Worm (Caenorhabditis elegans) whole organism, late embryonic: ENCODE results near the gene vha-18.

Source experiments
- C08G9.2 ChIP-seq: sonication (generic microtip); optimal IDR thresholded peaks from 2 replicates; lab custom pipeline; 2016; ENCODE audit warnings: mild to moderate bottlenecking, missing genetic modification characterization, moderate library complexity, missing compliant biosample characterization
- C38D4.7 ChIP-seq: fragments of 200-800 bp; sonication (Bioruptor generic); optimal IDR thresholded peaks from 2 replicates; lab custom pipeline; 2018; ENCODE audit warnings: mild to moderate bottlenecking, missing genetic modification characterization, moderate library complexity, missing compliant biosample characterization
- T23F11.4 ChIP-seq: fragments of 200-800 bp; sonication (Bioruptor generic); optimal IDR thresholded peaks from 2 replicates; lab custom pipeline; 2018; ENCODE audit warnings: mild to moderate bottlenecking, missing genetic modification characterization, missing compliant biosample characterization
- Y22D7AL.16 ChIP-seq: sonication (generic microtip); optimal IDR thresholded peaks from 2 replicates; lab custom pipeline; 2016; ENCODE audit warnings: missing genetic modification characterization, missing compliant biosample characterization
- ahr-1 ChIP-seq: sonication (generic microtip); optimal IDR thresholded peaks from 2 replicates; lab custom pipeline; 2016; ENCODE audit warnings: missing genetic modification characterization, missing compliant biosample characterization
- ceh-19 ChIP-seq: fragments of 200-800 bp; sonication (Bioruptor generic); optimal IDR thresholded peaks from 2 replicates; lab custom pipeline; 2018; ENCODE audit warnings: mild to moderate bottlenecking, missing genetic modification characterization, missing compliant biosample characterization
- ceh-2 ChIP-seq: sonication (generic microtip); optimal IDR thresholded peaks from 2 replicates; lab custom pipeline; 2016; ENCODE audit warnings: missing genotype, missing genetic modification characterization, missing compliant biosample characterization
- ceh-24 ChIP-seq: sonication (generic microtip); optimal IDR thresholded peaks from 2 replicates; lab custom pipeline; 2016; ENCODE audit warnings: mild to moderate bottlenecking, missing genetic modification characterization, missing compliant biosample characterization
- ceh-30 ChIP-seq: fragments of 150-350 bp; optimal IDR thresholded peaks from 2 replicates; lab custom pipeline; 2014; ENCODE audit warnings: missing biosample characterization, missing genetic modification characterization
- ceh-31 ChIP-seq: sonication (generic microtip); optimal IDR thresholded peaks from 2 replicates; lab custom pipeline; 2016; ENCODE audit warnings: missing genetic modification characterization, missing compliant biosample characterization
- ceh-34 ChIP-seq: sonication (generic microtip); optimal IDR thresholded peaks from 2 replicates; lab custom pipeline; 2016; ENCODE audit warnings: mild to moderate bottlenecking, missing genetic modification characterization, missing compliant biosample characterization
- ceh-45 ChIP-seq: fragments of 200-800 bp; sonication (Bioruptor generic); IDR thresholded peaks from 2 replicates; pipeline ENCODE4 v1.3.6; 2022; ENCODE audit warnings: missing genetic modification reagents, missing genetic modification characterization, missing compliant biosample characterization
- ceh-48 ChIP-seq: sonication (generic microtip); optimal IDR thresholded peaks from 2 replicates; lab custom pipeline; 2016; ENCODE audit warnings: missing genetic modification characterization, inconsistent platforms, missing compliant biosample characterization
- dmd-4 ChIP-seq: sonication (generic microtip); optimal IDR thresholded peaks from 2 replicates; lab custom pipeline; 2016; ENCODE audit warnings: borderline replicate concordance, missing genetic modification characterization, missing compliant biosample characterization
- dve-1 ChIP-seq: sonication (generic microtip); optimal IDR thresholded peaks from 2 replicates; lab custom pipeline; 2017; ENCODE audit warnings: antibody characterized with exemption, mild to moderate bottlenecking, missing genetic modification characterization, missing compliant biosample characterization
- eyg-1 ChIP-seq: sonication (generic microtip); optimal IDR thresholded peaks from 2 replicates; lab custom pipeline; 2016; ENCODE audit warnings: missing genotype, missing genetic modification characterization, missing compliant biosample characterization
- fax-1 ChIP-seq: sonication (generic microtip); optimal IDR thresholded peaks from 2 replicates; lab custom pipeline; 2016; ENCODE audit warnings: missing genotype, missing genetic modification characterization, missing compliant biosample characterization
- fkh-10 ChIP-seq: fragments of 150-350 bp; optimal IDR thresholded peaks from 2 replicates; lab custom pipeline; 2014; ENCODE audit warnings: missing biosample characterization, missing genetic modification reagents, missing genetic modification characterization
- gmeb-2 ChIP-seq: sonication (generic microtip); optimal IDR thresholded peaks from 2 replicates; lab custom pipeline; 2016; ENCODE audit warnings: missing genetic modification characterization, inconsistent platforms, missing compliant biosample characterization
- hlh-15 ChIP-seq: sonication (generic microtip); optimal IDR thresholded peaks from 2 replicates; lab custom pipeline; 2016; ENCODE audit warnings: missing genetic modification characterization, missing compliant biosample characterization
- hlh-30 ChIP-seq: sonication (generic microtip); optimal IDR thresholded peaks from 2 replicates; lab custom pipeline; 2017; ENCODE audit warnings: antibody characterized with exemption, missing genetic modification characterization, missing compliant biosample characterization; ENCODE audit not compliant: insufficient read depth
- hlh-6 ChIP-seq: sonication (generic microtip); optimal IDR thresholded peaks from 2 replicates; lab custom pipeline; 2016; ENCODE audit warnings: missing genotype, missing genetic modification characterization, missing compliant biosample characterization
- hlh-8 ChIP-seq: sonication (generic microtip); optimal IDR thresholded peaks from 2 replicates; lab custom pipeline; 2016; ENCODE audit warnings: missing genotype, missing genetic modification characterization, missing compliant biosample characterization
- madf-2 ChIP-seq: sonication (generic microtip); optimal IDR thresholded peaks from 2 replicates; lab custom pipeline; 2017; ENCODE audit warnings: missing genetic modification characterization, missing compliant biosample characterization
- mec-3 ChIP-seq: sonication (generic microtip); optimal IDR thresholded peaks from 2 replicates; lab custom pipeline; 2016; ENCODE audit warnings: borderline replicate concordance, missing genetic modification characterization, missing compliant biosample characterization
- nhr-11 ChIP-seq: fragments of 150-350 bp; optimal IDR thresholded peaks from 2 replicates; lab custom pipeline; 2014; ENCODE audit warnings: missing biosample characterization, missing genetic modification characterization
- npax-4 ChIP-seq: sonication (generic microtip); optimal IDR thresholded peaks from 2 replicates; lab custom pipeline; 2016; ENCODE audit warnings: missing genetic modification characterization, missing compliant biosample characterization
- odd-2 ChIP-seq: sonication (generic microtip); optimal IDR thresholded peaks from 2 replicates; lab custom pipeline; 2017; ENCODE audit warnings: antibody characterized with exemption, mild to moderate bottlenecking, missing genetic modification characterization, missing compliant biosample characterization
- pag-3 ChIP-seq: sonication (generic microtip); optimal IDR thresholded peaks from 2 replicates; lab custom pipeline; 2016; ENCODE audit warnings: missing compliant biosample characterization, missing genetic modification characterization, borderline replicate concordance
- pax-1 ChIP-seq: fragments of 150-350 bp; optimal IDR thresholded peaks from 2 replicates; lab custom pipeline; 2014; ENCODE audit warnings: missing biosample characterization, missing genetic modification characterization
- pha-2 ChIP-seq: sonication (generic microtip); optimal IDR thresholded peaks from 2 replicates; lab custom pipeline; 2017; ENCODE audit warnings: mild to moderate bottlenecking, missing genetic modification characterization, missing compliant biosample characterization
- ref-2 ChIP-seq: sonication (generic microtip); optimal IDR thresholded peaks from 2 replicates; lab custom pipeline; 2016; ENCODE audit warnings: missing genetic modification characterization, missing compliant biosample characterization
- rnt-1 ChIP-seq: sonication (generic microtip); optimal IDR thresholded peaks from 2 replicates; lab custom pipeline; 2016; ENCODE audit warnings: missing genetic modification characterization, missing compliant biosample characterization
- sdc-2 ChIP-seq: sonication (generic microtip); optimal IDR thresholded peaks from 2 replicates; lab custom pipeline; 2016; ENCODE audit warnings: missing genotype, missing genetic modification characterization, missing compliant biosample characterization
- sox-2 ChIP-seq: fragments of 200-800 bp; sonication (Bioruptor generic); IDR thresholded peaks from 2 replicates; pipeline ENCODE4 v1.3.6; 2022; ENCODE audit warnings: missing genetic modification reagents, missing genetic modification characterization, missing compliant biosample characterization
- sox-4 ChIP-seq: sonication (generic microtip); optimal IDR thresholded peaks from 2 replicates; lab custom pipeline; 2017; ENCODE audit warnings: mild to moderate bottlenecking, missing genetic modification characterization, inconsistent platforms, missing compliant biosample characterization
- tbx-7 ChIP-seq: sonication (generic microtip); optimal IDR thresholded peaks from 2 replicates; lab custom pipeline; 2016; ENCODE audit warnings: missing genotype, missing genetic modification characterization, missing compliant biosample characterization
- ttx-3 ChIP-seq: sonication (generic microtip); optimal IDR thresholded peaks from 2 replicates; lab custom pipeline; 2016; ENCODE audit warnings: missing genetic modification reagents, missing genetic modification characterization, missing compliant biosample characterization
- unc-3 ChIP-seq, 2 experiments: fragments of 200-800 bp in 1 of 2; sonication (Bioruptor generic) in 1 of 2; sonication (generic microtip) in 1 of 2; conservative IDR thresholded peaks in 1 of 2; optimal IDR thresholded peaks in 1 of 2; 2 replicates each; pipeline versions ENCODE4 v1.3.6 to Lab custom; 2016 to 2022; ENCODE audit warnings: missing compliant biosample characterization in 2 of 2, missing genetic modification characterization in 2 of 2, missing genetic modification reagents in 1 of 2
- unc-55 ChIP-seq: sonication (generic microtip); optimal IDR thresholded peaks from 2 replicates; lab custom pipeline; 2017; ENCODE audit warnings: missing biosample characterization, missing genetic modification reagents, missing genetic modification characterization
- zip-5 ChIP-seq: sonication (generic microtip); optimal IDR thresholded peaks from 2 replicates; lab custom pipeline; 2016; ENCODE audit warnings: missing genetic modification characterization, missing compliant biosample characterization

Gene vha-18

ce11 chrV:8426741-8427457 is 13.6 kb upstream of the vha-18 start:
- TF ChIP-seq hlh-8: no peak
- TF ChIP-seq fax-1 (tag; lab: Kevin White, UChicago): no peak
- no peak for TF ChIP-seq ceh-24 (tag; lab: Kevin White, UChicago)
- TF ChIP-seq T23F11.4 (GFP tag; lab: Kevin White, UChicago): no peak
- no peak for TF ChIP-seq sdc-2
- TF ChIP-seq ceh-30 (tag; lab: Kevin White, UChicago): no peak
- no peak for TF ChIP-seq zip-5
- no peak for TF ChIP-seq ceh-45 (GFP tag; lab: Robert Waterston, UW)
- no peak for TF ChIP-seq pax-1 (tag; lab: Kevin White, UChicago)
- no peak for TF ChIP-seq ceh-34
- no peak for TF ChIP-seq pha-2 (tag; lab: Kevin White, UChicago)
- no peak for TF ChIP-seq C08G9.2 (tag; lab: Kevin White, UChicago)
- no peak for TF ChIP-seq ahr-1
- no peak for TF ChIP-seq odd-2 (tag; lab: Kevin White, UChicago)
- TF ChIP-seq gmeb-2 (tag; lab: Kevin White, UChicago): no peak
- no peak for TF ChIP-seq npax-4 (tag; lab: Kevin White, UChicago)
- TF ChIP-seq hlh-15: no peak
- TF ChIP-seq ceh-2 (tag; lab: Kevin White, UChicago): no peak
- TF ChIP-seq ref-2 (tag; lab: Kevin White, UChicago): no peak
- no peak for TF ChIP-seq ttx-3 (tag; lab: Kevin White, UChicago)
- TF ChIP-seq, all 69 proteins: peak for 0

ce11 chrV:8426210-8426609 is 12.9 kb upstream of the vha-18 start:
- no peak for TF ChIP-seq pag-3 (tag; lab: Kevin White, UChicago)
- TF ChIP-seq gmeb-2 (tag; lab: Kevin White, UChicago): no peak
- TF ChIP-seq madf-2 (tag; lab: Kevin White, UChicago): no peak
- no peak for TF ChIP-seq ceh-48 (tag; lab: Kevin White, UChicago)
- TF ChIP-seq nhr-11 (tag; lab: Kevin White, UChicago): no peak
- no peak for TF ChIP-seq ceh-19 (GFP tag; lab: Kevin White, UChicago)
- TF ChIP-seq tbx-7: no peak
- TF ChIP-seq pax-1 (tag; lab: Kevin White, UChicago): no peak
- TF ChIP-seq ceh-30 (tag; lab: Kevin White, UChicago): no peak
- no peak for TF ChIP-seq hlh-30 (tag; lab: Kevin White, UChicago)
- no peak for TF ChIP-seq Y22D7AL.16 (tag; lab: Kevin White, UChicago)
- no peak for TF ChIP-seq eyg-1 (tag; lab: Kevin White, UChicago)
- TF ChIP-seq unc-3 (GFP tag; conservative IDR thresholded peaks at IDR 0.05; lab: Robert Waterston, UW): no peak
- TF ChIP-seq unc-3 (tag; optimal IDR thresholded peaks at IDR 0.05; lab: Kevin White, UChicago): no peak
- no peak for TF ChIP-seq sdc-2
- no peak for TF ChIP-seq C38D4.7
- TF ChIP-seq sox-2 (GFP tag; lab: Robert Waterston, UW): no peak
- no peak for TF ChIP-seq ceh-34
- no peak for TF ChIP-seq hlh-6 (tag; lab: Kevin White, UChicago)
- no peak for TF ChIP-seq pha-2 (tag; lab: Kevin White, UChicago)
- no peak for TF ChIP-seq dve-1 (tag; lab: Kevin White, UChicago)
- TF ChIP-seq, all 69 proteins: peak for 0

- TF ChIP-seq C38D4.7 (no peak), ceh-19 (GFP tag; lab: Kevin White, UChicago) (no peak), unc-55 (no peak), sox-4 (no peak), mec-3 (tag; lab: Kevin White, UChicago) (no peak), ceh-31 (tag; lab: Kevin White, UChicago) (no peak), unc-3 (GFP tag; conservative IDR thresholded peaks at IDR 0.05; lab: Robert Waterston, UW) (no peak), unc-3 (tag; optimal IDR thresholded peaks at IDR 0.05; lab: Kevin White, UChicago) (no peak), fkh-10 (GFP tag; lab: Kevin White, UChicago) (no peak), hlh-30 (tag; lab: Kevin White, UChicago) (no peak), nhr-11 (tag; lab: Kevin White, UChicago) (no peak), eyg-1 (tag; lab: Kevin White, UChicago) (no peak), rnt-1 (tag; lab: Kevin White, UChicago) (no peak), hlh-6 (tag; lab: Kevin White, UChicago) (no peak), dmd-4 (no peak), sox-2 (GFP tag; lab: Robert Waterston, UW) (no peak), npax-4 (tag; lab: Kevin White, UChicago) (no peak), T23F11.4 (GFP tag; lab: Kevin White, UChicago) (no peak), C08G9.2 (tag; lab: Kevin White, UChicago) (no peak), ceh-24 (tag; lab: Kevin White, UChicago) (no peak)
Measured at ce11 chrV:8424840-8425814, 11.8 kb upstream of the vha-18 start.
